Fruit fly (Drosophila melanogaster): ENCODE results near the gene btn.

- TF ChIP-seq gl (tag; optimal IDR thresholded peaks at IDR 0.05): no peak
- no peak for TF ChIP-seq Pif1A (GFP tag; optimal IDR thresholded peaks at IDR 0.05)
- TF ChIP-seq EcR (GFP tag; optimal IDR thresholded peaks at IDR 0.05): no peak
- no peak for TF ChIP-seq CG8159 (tag; optimal IDR thresholded peaks at IDR 0.05)
- no peak for TF ChIP-seq fd96Ca (GFP tag; IDR thresholded peaks at IDR 0.05)
- TF ChIP-seq CG4496 (GFP tag; IDR thresholded peaks at IDR 0.05): no peak
- no peak for TF ChIP-seq Pif1B (GFP tag; optimal IDR thresholded peaks at IDR 0.05)
Measured at dm6 chr3R:22586525-22586924, at the start of gene btn.

Measured in whole organism, pupa.